Fruit fly (Drosophila melanogaster): Measurements from ENCODE around the gene Stt3A.
A peak's percentile ranks its signal among the peaks of the same experiment; 100 is the strongest.

Gene Stt3A

DNA sequence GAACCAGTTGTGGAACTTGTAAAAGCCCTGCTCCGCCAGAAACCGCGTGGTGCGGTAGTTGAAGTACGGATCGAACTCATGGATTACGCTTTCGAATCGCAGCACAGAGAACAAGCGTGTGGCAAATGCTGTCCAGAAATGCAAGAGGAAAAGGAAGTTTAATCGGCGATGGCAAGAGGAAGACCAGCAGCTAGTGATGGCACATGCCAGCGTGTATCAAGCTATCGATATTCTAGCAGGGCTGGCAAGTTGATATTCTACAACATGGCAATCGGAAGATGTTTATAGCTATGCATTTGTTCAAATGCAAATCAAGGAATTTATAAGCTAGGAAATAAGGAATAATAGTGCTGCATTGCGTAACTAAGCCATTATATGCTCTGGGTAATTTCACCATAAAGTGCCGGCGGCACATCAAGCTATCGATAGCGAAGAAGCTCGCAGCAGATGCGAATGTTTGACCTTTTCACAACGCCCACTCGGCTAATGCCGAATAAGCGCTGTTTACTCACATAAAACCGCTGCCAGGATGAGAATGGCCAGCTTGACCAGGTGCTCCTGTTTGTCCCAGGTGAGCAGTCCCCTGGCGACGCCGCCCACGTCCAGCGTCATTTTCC is 530 bp downstream of the Stt3A start (continued):
- TF ChIP-seq CG15601 (tag; optimal IDR thresholded peaks at IDR 0.05) (peak; percentile 56), grn (GFP tag; optimal IDR thresholded peaks at IDR 0.05) (peak; percentile 17), CG10274 (GFP tag; optimal IDR thresholded peaks at IDR 0.05) (peak; percentile 72), pnt (GFP tag; optimal IDR thresholded peaks at IDR 0.05) (no peak), ro (GFP tag; IDR thresholded peaks at IDR 0.05) (no peak), CG10565 (GFP tag; optimal IDR thresholded peaks at IDR 0.05) (peak; percentile 14), kay (GFP tag; optimal IDR thresholded peaks at IDR 0.05) (no peak), CG8478 (optimal IDR thresholded peaks at IDR 0.05) (no peak), so (GFP tag; IDR thresholded peaks at IDR 0.05) (peak; percentile 76), Trl (optimal IDR thresholded peaks at IDR 0.05) (no peak), Trl (GFP tag; optimal IDR thresholded peaks at IDR 0.05) (peak; percentile 72), CG17829 (tag; optimal IDR thresholded peaks at IDR 0.05) (peak; percentile 58), ci (GFP tag; IDR thresholded peaks at IDR 0.05) (peak; percentile 93), chif (GFP tag; optimal IDR thresholded peaks at IDR 0.05) (peak; percentile 47 to 59), CG17361 (GFP tag; IDR thresholded peaks at IDR 0.05) (peak; percentile 59), CG11695 (GFP tag; IDR thresholded peaks at IDR 0.05) (no peak), dan (GFP tag; IDR thresholded peaks at IDR 0.05) (no peak), Kr (GFP tag; optimal IDR thresholded peaks at IDR 0.05) (peak; percentile 26), CG2129 (GFP tag; IDR thresholded peaks at IDR 0.05; ENCODE audit: partially characterized antibody) (peak; percentile 35; the same call in 1 of the 2 replicates), ssp (GFP tag; IDR thresholded peaks at IDR 0.05) (peak; percentile 27; the same call in 1 of the 2 replicates), toy (GFP tag; IDR thresholded peaks at IDR 0.05) (peak; percentile 47; the same call in 1 of the 2 replicates), Oaz (GFP tag; IDR thresholded peaks at IDR 0.05) (peak; percentile 32; the same call in 1 of the 2 replicates), onecut (GFP tag; IDR thresholded peaks at IDR 0.05) (peak; percentile 83), Doc3 (GFP tag; IDR thresholded peaks at IDR 0.05; ENCODE audit: partially characterized antibody) (peak; percentile 62), CG1603 (tag; optimal IDR thresholded peaks at IDR 0.05) (peak; percentile 87), twi (tag; optimal IDR thresholded peaks at IDR 0.05) (peak; percentile 44), C15 (GFP tag; IDR thresholded peaks at IDR 0.05) (0 out of 3 replicates have a peak, but pooled peaks have one; percentile 41), CG12071 (GFP tag; optimal IDR thresholded peaks at IDR 0.05) (peak; percentile 92), nerfin-1 (tag; optimal IDR thresholded peaks at IDR 0.05) (peak; percentile 69), CG33213 (GFP tag; optimal IDR thresholded peaks at IDR 0.05) (peak; percentile 71), wdn (GFP tag; IDR thresholded peaks at IDR 0.05) (peak; percentile 48), CG9932 (GFP tag; IDR thresholded peaks at IDR 0.05) (peak; percentile 77), CG14667 (GFP tag; IDR thresholded peaks at IDR 0.05) (peak; percentile 22; the same call in 1 of the 2 replicates), vfl (GFP tag; optimal IDR thresholded peaks at IDR 0.05) (peak; percentile 47), CG9817 (tag; optimal IDR thresholded peaks at IDR 0.05) (peak; percentile 69), CG7745 (tag; optimal IDR thresholded peaks at IDR 0.05) (peak; percentile 6), Hmr (GFP tag; optimal IDR thresholded peaks at IDR 0.05) (peak; percentile 92), cato (GFP tag; optimal IDR thresholded peaks at IDR 0.05; ENCODE audit: borderline replicate concordance) (peak; percentile 27), pzg (GFP tag; optimal IDR thresholded peaks at IDR 0.05) (peak; percentile 75), pb (GFP tag; optimal IDR thresholded peaks at IDR 0.05) (peak; percentile 80), fd102C (GFP tag; optimal IDR thresholded peaks at IDR 0.05) (peak; percentile 33), Mrtf (GFP tag; IDR thresholded peaks at IDR 0.05) (peak; percentile 39; the same call in 1 of the 3 replicates), ind (GFP tag; optimal IDR thresholded peaks at IDR 0.05) (peak; percentile 53), amos (GFP tag; IDR thresholded peaks at IDR 0.05; ENCODE audit: partially characterized antibody) (peak; percentile 87), lola (GFP tag; optimal IDR thresholded peaks at IDR 0.05) (peak in 1 of 3 experiments; percentile 33), CG34422 (GFP tag; IDR thresholded peaks at IDR 0.05) (peak; percentile 78), CG2202 (tag; optimal IDR thresholded peaks at IDR 0.05) (peak; percentile 75), row (GFP tag; IDR thresholded peaks at IDR 0.05) (peak; percentile 67), emc (GFP tag; optimal IDR thresholded peaks at IDR 0.05) (peak; percentile 61), CG3407 (GFP tag; optimal IDR thresholded peaks at IDR 0.05) (peak; percentile 44)
